Fruit fly (Drosophila melanogaster) whole organism, pupa: Measurements from ENCODE around the gene Npc1b.

ENCODE experiments used
- CG10348 ChIP-seq: fragments of 200-800 bp; sonication (Bioruptor generic); IDR thresholded peaks from 2 replicates; pipeline ENCODE4 v1.3.6; 2022; ENCODE audit warnings: missing biosample characterization, missing genetic modification characterization
- CG12605 ChIP-seq: fragments of 200-800 bp; sonication (Bioruptor generic); IDR thresholded peaks from 2 replicates; pipeline ENCODE4 v1.3.6; 2022; ENCODE audit warnings: missing biosample characterization, missing genetic modification characterization
- CG14655 ChIP-seq: fragments of 200-800 bp; sonication (Bioruptor generic); optimal IDR thresholded peaks from 3 replicates; lab custom pipeline; 2017; ENCODE audit warnings: mild to moderate bottlenecking, missing biosample characterization, missing genetic modification reagents, missing genetic modification characterization
- CG15710 ChIP-seq: fragments of 200-800 bp; sonication (Bioruptor generic); optimal IDR thresholded peaks from 2 replicates; lab custom pipeline; 2018; ENCODE audit warnings: missing biosample characterization, mild to moderate bottlenecking, missing genetic modification characterization, moderate library complexity
- CG34367 ChIP-seq: fragments of 200-800 bp; sonication (Bioruptor generic); optimal IDR thresholded peaks from 2 replicates; lab custom pipeline; 2018; ENCODE audit warnings: missing biosample characterization, mild to moderate bottlenecking, missing genetic modification characterization
- CG4496 ChIP-seq: fragments of 200-800 bp; sonication (Bioruptor generic); IDR thresholded peaks from 3 replicates; pipeline ENCODE4 v1.3.6; 2022; ENCODE audit warnings: missing biosample characterization, missing genetic modification characterization
- CG8159 ChIP-seq: fragments of 200-800 bp; sonication (Bioruptor generic); optimal IDR thresholded peaks from 3 replicates; lab custom pipeline; 2018; ENCODE audit warnings: missing biosample characterization, mild to moderate bottlenecking, missing genetic modification characterization, moderate library complexity
- CG8301 ChIP-seq: fragments of 200-800 bp; sonication (Bioruptor generic); optimal IDR thresholded peaks from 2 replicates; lab custom pipeline; 2018; ENCODE audit warnings: missing biosample characterization, mild to moderate bottlenecking, missing genetic modification characterization
- D1 ChIP-seq: fragments of 200-800 bp; sonication (Bioruptor generic); optimal IDR thresholded peaks from 2 replicates; lab custom pipeline; 2018; ENCODE audit warnings: missing biosample characterization, mild to moderate bottlenecking, missing genetic modification characterization, moderate library complexity
- EcR ChIP-seq: fragments of 200-800 bp; sonication (Bioruptor generic); optimal IDR thresholded peaks from 3 replicates; lab custom pipeline; 2019; ENCODE audit warnings: missing biosample characterization, missing genetic modification characterization, mild to moderate bottlenecking, moderate library complexity, missing genetic modification reagents
- Pif1B ChIP-seq: fragments of 200-800 bp; sonication (Bioruptor generic); optimal IDR thresholded peaks from 3 replicates; lab custom pipeline; 2016; ENCODE audit warnings: missing biosample characterization, missing genetic modification characterization
- Snoo ChIP-seq: fragments of 200-800 bp; sonication (Bioruptor generic); optimal IDR thresholded peaks from 3 replicates; lab custom pipeline; 2017; ENCODE audit warnings: missing biosample characterization, mild to moderate bottlenecking, missing genetic modification characterization, inconsistent platforms
- fd96Ca ChIP-seq: fragments of 200-800 bp; sonication (Bioruptor generic); IDR thresholded peaks from 3 replicates; pipeline ENCODE4 v1.3.6; 2022; ENCODE audit warnings: missing biosample characterization, missing genetic modification characterization
- gl ChIP-seq: fragments of 200-800 bp; sonication (Bioruptor generic); optimal IDR thresholded peaks from 2 replicates; lab custom pipeline; 2018; ENCODE audit warnings: missing biosample characterization, mild to moderate bottlenecking, missing genetic modification characterization

DNA sequence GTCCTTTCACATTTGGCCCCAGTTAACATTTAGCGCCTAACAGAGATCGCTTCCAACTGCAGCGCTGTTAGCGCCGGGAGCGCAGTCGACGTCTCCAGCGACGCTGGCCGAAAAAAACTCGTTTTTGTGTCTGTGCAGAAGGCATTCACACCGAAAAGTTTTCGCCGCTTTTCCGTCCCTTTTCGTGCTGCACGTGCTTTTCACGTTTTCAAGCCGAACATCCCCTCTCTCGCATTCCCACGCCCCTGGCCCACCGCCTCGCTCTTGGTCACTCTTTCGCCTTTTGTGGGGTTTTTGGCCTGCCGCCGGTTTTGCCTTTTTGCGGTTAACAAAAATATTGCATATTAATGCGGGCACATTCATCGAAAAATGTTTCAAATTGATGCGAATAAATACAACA is 8.8 kb upstream of the Npc1b start:
- TF ChIP-seq CG12605 = no peak
- no peak for TF ChIP-seq EcR (GFP tag; lab: Kevin White, UChicago)
- TF ChIP-seq CG34367 = no peak
- TF ChIP-seq Pif1B (GFP tag; lab: Kevin White, UChicago) = no peak
- TF ChIP-seq D1 = no peak
- no peak for TF ChIP-seq fd96Ca
- TF ChIP-seq gl (tag; lab: Kevin White, UChicago) = no peak
- TF ChIP-seq CG8301 (tag; lab: Kevin White, UChicago) = no peak
- TF ChIP-seq CG8159 (tag; lab: Kevin White, UChicago) = no peak
- no peak for TF ChIP-seq CG10348 (GFP tag; lab: Robert Waterston, UW)
- no peak for TF ChIP-seq CG4496 (GFP tag; lab: Robert Waterston, UW)
- TF ChIP-seq Snoo (tag; lab: Kevin White, UChicago) = no peak
- TF ChIP-seq CG15710 = no peak
- no peak for TF ChIP-seq CG14655 (GFP tag; lab: Kevin White, UChicago)
